Worm (Caenorhabditis elegans) whole organism, L1 larva: ENCODE results near the gene sem-5.

Source experiments
- C34B4.2 ChIP-seq: sonication (generic microtip); optimal IDR thresholded peaks from 2 replicates; lab custom pipeline; 2017; ENCODE audit warnings: mild to moderate bottlenecking, missing genetic modification characterization, missing compliant biosample characterization
- F16B12.6 ChIP-seq: fragments of 150-350 bp; optimal IDR thresholded peaks from 2 replicates; lab custom pipeline; 2014; ENCODE audit warnings: missing biosample characterization, missing genetic modification characterization
- aha-1 ChIP-seq: fragments of 150-350 bp; optimal IDR thresholded peaks from 2 replicates; lab custom pipeline; 2014; ENCODE audit warnings: missing biosample characterization, missing genetic modification characterization
- alr-1 ChIP-seq: fragments of 200-800 bp; sonication (Bioruptor generic); optimal IDR thresholded peaks from 2 replicates; lab custom pipeline; 2018; ENCODE audit warnings: borderline replicate concordance, mild to moderate bottlenecking, missing genetic modification characterization, missing compliant biosample characterization
- blmp-1 ChIP-seq: fragments of 150-350 bp; optimal IDR thresholded peaks from 2 replicates; lab custom pipeline; 2014; ENCODE audit warnings: missing biosample characterization, missing genetic modification characterization
- ceh-8 ChIP-seq: fragments of 200-800 bp; sonication (Bioruptor generic); optimal IDR thresholded peaks from 2 replicates; lab custom pipeline; 2018; ENCODE audit warnings: mild to moderate bottlenecking, missing genetic modification characterization, moderate library complexity, missing compliant biosample characterization
- ceh-82 ChIP-seq, 3 experiments: fragments of 150-350 bp in 1 of 3; sonication (generic microtip) in 2 of 3; optimal IDR thresholded peaks; 2 replicates each; lab custom pipeline; 2014 to 2017; ENCODE audit warnings: missing biosample characterization in 3 of 3, missing genetic modification characterization in 3 of 3
- ceh-88 ChIP-seq: fragments of 200-800 bp; sonication (Bioruptor generic); IDR thresholded peaks from 2 replicates; pipeline ENCODE4 v1.3.6; 2022; ENCODE audit warnings: missing genetic modification characterization, missing compliant biosample characterization
- dsc-1 ChIP-seq: sonication (generic microtip); optimal IDR thresholded peaks from 2 replicates; lab custom pipeline; 2016; ENCODE audit warnings: mild to moderate bottlenecking, missing genetic modification characterization, missing compliant biosample characterization
- efl-1 ChIP-seq, 4 experiments: fragments of 150-350 bp; optimal IDR thresholded peaks in 3 of 4; peaks in 1 of 4; 1 replicate in 1 of 4; 2 replicates in 3 of 4; lab custom pipeline; 2014; ENCODE audit warnings: missing biosample characterization in 2 of 4, missing genetic modification characterization in 2 of 4, missing genetic modification reagents in 2 of 4
- efl-3 ChIP-seq: fragments of 200-800 bp; sonication (Bioruptor generic); optimal IDR thresholded peaks from 2 replicates; lab custom pipeline; 2018; ENCODE audit warnings: mild to moderate bottlenecking, missing genetic modification characterization, missing compliant biosample characterization
- egl-13 ChIP-seq: sonication (generic microtip); optimal IDR thresholded peaks from 2 replicates; lab custom pipeline; 2016; ENCODE audit warnings: missing genotype, missing genetic modification reagents, missing genetic modification characterization, missing compliant biosample characterization
- egl-27 ChIP-seq, 2 experiments: fragments of 150-350 bp in 1 of 2; sonication (generic microtip); optimal IDR thresholded peaks; 3 replicates each; lab custom pipeline; 2017 to 2018; ENCODE audit warnings: missing biosample characterization in 2 of 2, missing genetic modification characterization in 2 of 2, missing genetic modification reagents in 2 of 2
- elt-2 ChIP-seq: sonication (generic microtip); optimal IDR thresholded peaks from 2 replicates; lab custom pipeline; 2016; ENCODE audit warnings: missing genetic modification characterization, mild to moderate bottlenecking, inconsistent platforms, missing compliant biosample characterization, missing genetic modification reagents
- elt-3 ChIP-seq, 6 experiments: fragments of 150-350 bp in 1 of 6; sonication (generic microtip); optimal IDR thresholded peaks; 2 replicates each; lab custom pipeline; 2017 to 2018; ENCODE audit warnings: missing biosample characterization in 6 of 6, missing genetic modification characterization in 6 of 6, inconsistent platforms in 1 of 6
- fkh-10 ChIP-seq: sonication (generic microtip); optimal IDR thresholded peaks from 2 replicates; lab custom pipeline; 2017; ENCODE audit warnings: missing biosample characterization, missing genetic modification reagents, missing genetic modification characterization
- fkh-4 ChIP-seq: sonication (generic microtip); optimal IDR thresholded peaks from 2 replicates; lab custom pipeline; 2016; ENCODE audit warnings: missing compliant biosample characterization, missing genetic modification characterization, borderline replicate concordance
- fkh-8 ChIP-seq: sonication (generic microtip); optimal IDR thresholded peaks from 2 replicates; lab custom pipeline; 2016; ENCODE audit warnings: mild to moderate bottlenecking, missing genetic modification characterization, missing compliant biosample characterization
- fos-1 ChIP-seq: fragments of 150-350 bp; optimal IDR thresholded peaks from 2 replicates; lab custom pipeline; 2014; ENCODE audit warnings: missing biosample characterization, missing genetic modification characterization
- hlh-4 ChIP-seq: sonication (generic microtip); optimal IDR thresholded peaks from 2 replicates; lab custom pipeline; 2016; ENCODE audit warnings: mild to moderate bottlenecking, missing genetic modification characterization, missing compliant biosample characterization
- irx-1 ChIP-seq: sonication (generic microtip); optimal IDR thresholded peaks from 2 replicates; lab custom pipeline; 2016; ENCODE audit warnings: missing genetic modification characterization, missing compliant biosample characterization
- isw-1 ChIP-seq: fragments of 200-800 bp; sonication (Bioruptor generic); IDR thresholded peaks from 2 replicates; pipeline ENCODE4 v1.3.6; 2022; ENCODE audit warnings: missing genetic modification characterization, missing compliant biosample characterization
- jun-1 ChIP-seq: fragments of 150-350 bp; optimal IDR thresholded peaks from 2 replicates; lab custom pipeline; 2014; ENCODE audit warnings: missing biosample characterization, missing genetic modification reagents, missing genetic modification characterization
- lin-39 ChIP-seq: fragments of 150-350 bp; optimal IDR thresholded peaks from 2 replicates; lab custom pipeline; 2014; ENCODE audit warnings: missing biosample characterization, missing genetic modification reagents, missing genetic modification characterization
- lir-3 ChIP-seq: sonication (generic microtip); optimal IDR thresholded peaks from 2 replicates; lab custom pipeline; 2016; ENCODE audit warnings: mild to moderate bottlenecking, missing genetic modification characterization, moderate library complexity, missing compliant biosample characterization; ENCODE audit not compliant: poor library complexity
- lsy-2 ChIP-seq, 2 experiments: fragments of 150-350 bp; optimal IDR thresholded peaks; 2 replicates each; lab custom pipeline; 2014; ENCODE audit warnings: missing biosample characterization in 2 of 2, missing genetic modification characterization in 2 of 2
- mab-9 ChIP-seq: fragments of 200-800 bp; sonication (Bioruptor generic); IDR thresholded peaks from 2 replicates; pipeline ENCODE4 v1.3.6; 2022; ENCODE audit warnings: missing genetic modification reagents, missing genetic modification characterization, missing compliant biosample characterization
- mdl-1 ChIP-seq, 2 experiments: fragments of 150-350 bp; optimal IDR thresholded peaks; 2 replicates each; lab custom pipeline; 2014 to 2017; ENCODE audit warnings: missing biosample characterization in 2 of 2, missing genetic modification characterization in 2 of 2, inconsistent platforms in 1 of 2
- mef-2 ChIP-seq: fragments of 150-350 bp; optimal IDR thresholded peaks from 2 replicates; lab custom pipeline; 2014; ENCODE audit warnings: missing biosample characterization, missing genetic modification characterization
- nhr-12 ChIP-seq: sonication (generic microtip); optimal IDR thresholded peaks from 2 replicates; lab custom pipeline; 2017; ENCODE audit warnings: missing biosample characterization, missing genetic modification characterization
- nhr-237 ChIP-seq: fragments of 150-350 bp; optimal IDR thresholded peaks from 2 replicates; lab custom pipeline; 2014; ENCODE audit warnings: missing biosample characterization, missing genetic modification characterization
- nhr-85 ChIP-seq: sonication (generic microtip); peaks from one replicate; lab custom pipeline; 2016; ENCODE audit warnings: missing genetic modification characterization, inconsistent platforms, missing compliant biosample characterization
- nhr-90 ChIP-seq: sonication (generic microtip); optimal IDR thresholded peaks from 2 replicates; lab custom pipeline; 2016; ENCODE audit warnings: mild to moderate bottlenecking, missing genetic modification characterization, missing compliant biosample characterization; ENCODE audit not compliant: poor library complexity
- pax-3 ChIP-seq: fragments of 200-800 bp; sonication (Bioruptor generic); optimal IDR thresholded peaks from 2 replicates; lab custom pipeline; 2018; ENCODE audit warnings: mild to moderate bottlenecking, missing genetic modification characterization, moderate library complexity, missing compliant biosample characterization
- pqm-1 ChIP-seq: sonication (generic microtip); optimal IDR thresholded peaks from 3 replicates; lab custom pipeline; 2017; ENCODE audit warnings: missing biosample characterization, missing genetic modification characterization
- skn-1 ChIP-seq: fragments of 150-350 bp; optimal IDR thresholded peaks from 2 replicates; lab custom pipeline; 2014; ENCODE audit warnings: missing biosample characterization, missing genetic modification characterization
- snpc-4 ChIP-seq: fragments of 150-350 bp; optimal IDR thresholded peaks from 2 replicates; lab custom pipeline; 2014; ENCODE audit warnings: missing biosample characterization, missing genetic modification characterization
- snu-23 ChIP-seq: sonication (generic microtip); optimal IDR thresholded peaks from 2 replicates; lab custom pipeline; 2016; ENCODE audit warnings: missing genetic modification characterization, missing compliant biosample characterization
- sox-4 ChIP-seq: sonication (generic microtip); optimal IDR thresholded peaks from 2 replicates; lab custom pipeline; 2016; ENCODE audit warnings: missing genetic modification characterization, missing compliant biosample characterization
- sptf-1 ChIP-seq: fragments of 150-350 bp; optimal IDR thresholded peaks from 2 replicates; lab custom pipeline; 2014; ENCODE audit warnings: missing biosample characterization, missing genetic modification characterization
- swsn-7 ChIP-seq: sonication (generic microtip); optimal IDR thresholded peaks from 2 replicates; lab custom pipeline; 2016; ENCODE audit warnings: missing genetic modification characterization, missing compliant biosample characterization
- tbx-2 ChIP-seq: sonication (generic microtip); optimal IDR thresholded peaks from 2 replicates; lab custom pipeline; 2016; ENCODE audit warnings: missing genetic modification characterization, missing compliant biosample characterization
- tlp-1 ChIP-seq: fragments of 150-350 bp; optimal IDR thresholded peaks from 2 replicates; lab custom pipeline; 2014; ENCODE audit warnings: missing biosample characterization, missing genetic modification characterization
- unc-30 ChIP-seq: sonication (generic microtip); optimal IDR thresholded peaks from 2 replicates; lab custom pipeline; 2017; ENCODE audit warnings: missing biosample characterization, missing genetic modification characterization
- unc-62 ChIP-seq: fragments of 150-350 bp; optimal IDR thresholded peaks from 2 replicates; lab custom pipeline; 2014; ENCODE audit warnings: missing biosample characterization, missing genetic modification reagents, missing genetic modification characterization
- unc-86 ChIP-seq: sonication (generic microtip); optimal IDR thresholded peaks from 2 replicates; lab custom pipeline; 2016; ENCODE audit warnings: missing genetic modification characterization, missing compliant biosample characterization
- unc-98 ChIP-seq: fragments of 200-800 bp; sonication (Bioruptor generic); IDR thresholded peaks from 2 replicates; pipeline ENCODE4 v1.3.6; 2022; ENCODE audit warnings: missing genetic modification characterization, missing compliant biosample characterization
- vab-15 ChIP-seq: sonication (generic microtip); optimal IDR thresholded peaks from 2 replicates; lab custom pipeline; 2017; ENCODE audit warnings: missing genotype, mild to moderate bottlenecking, missing genetic modification characterization, missing compliant biosample characterization
- zag-1 ChIP-seq: fragments of 150-350 bp; optimal IDR thresholded peaks from 2 replicates; lab custom pipeline; 2014; ENCODE audit warnings: missing biosample characterization, missing genetic modification characterization
- zip-4 ChIP-seq: fragments of 200-800 bp; sonication (Bioruptor generic); optimal IDR thresholded peaks from 2 replicates; lab custom pipeline; 2018; ENCODE audit warnings: mild to moderate bottlenecking, missing genetic modification characterization, moderate library complexity, missing compliant biosample characterization
- ztf-4 ChIP-seq: fragments of 150-350 bp; optimal IDR thresholded peaks from 2 replicates; lab custom pipeline; 2014; ENCODE audit warnings: missing biosample characterization, missing genetic modification characterization

The sem-5 gene

DNA sequence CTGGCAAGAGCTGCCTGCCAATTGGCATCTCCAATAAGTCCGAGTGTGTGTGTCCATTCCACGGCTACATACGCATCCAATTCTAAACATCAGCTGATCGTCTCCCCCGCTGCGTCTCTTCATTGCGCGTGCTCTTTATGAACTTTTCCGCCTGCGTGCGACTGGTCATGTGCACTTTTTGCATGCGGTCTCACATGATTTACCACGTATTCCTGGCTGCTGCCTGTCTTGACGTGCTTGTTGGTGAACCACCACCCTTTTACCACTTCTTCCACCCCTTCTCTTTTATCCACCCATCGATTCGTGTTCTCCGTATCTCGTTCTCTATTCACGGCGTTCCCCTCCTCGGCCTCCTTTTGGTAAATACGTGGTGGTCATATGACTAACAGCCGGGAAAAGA, 9.9 kb downstream of the sem-5 start (continued):
- TF ChIP-seq lin-39 (tag; lab: Kevin White, UChicago) = peak; percentile 64
- TF ChIP-seq ceh-8 (GFP tag; lab: Kevin White, UChicago) = peak; percentile 72
- TF ChIP-seq hlh-4 (tag; lab: Kevin White, UChicago) = peak; percentile 33
- no peak for TF ChIP-seq sptf-1
- peak; percentile 70 for TF ChIP-seq lir-3 (tag; lab: Kevin White, UChicago)
- TF ChIP-seq alr-1 (tag; lab: Kevin White, UChicago) = no peak
- peak; percentile 65 for TF ChIP-seq aha-1 (tag; lab: Kevin White, UChicago)
- no peak for TF ChIP-seq nhr-237 (tag; lab: Kevin White, UChicago)
- TF ChIP-seq ceh-88 (GFP tag; lab: Robert Waterston, UW) = peak; percentile 68
- peak; percentile 66 to 83 for TF ChIP-seq efl-1 (optimal IDR thresholded peaks at IDR 0.05; lab: Kevin White, UChicago)
- peak; percentile 66 to 94 for TF ChIP-seq efl-1 (GFP tag; optimal IDR thresholded peaks at IDR 0.05 in 1 of 2; lab: Kevin White, UChicago)
- TF ChIP-seq isw-1 (GFP tag; lab: Robert Waterston, UW) = peak; percentile 83
- TF ChIP-seq mef-2 (tag; lab: Kevin White, UChicago) = peak; percentile 18
- TF ChIP-seq nhr-85 (tag; lab: Kevin White, UChicago) = peak; percentile 93
- no peak for TF ChIP-seq pqm-1
- peak; percentile 71 for TF ChIP-seq snpc-4 (tag; lab: Kevin White, UChicago)
- TF ChIP-seq egl-27 (tag; optimal IDR thresholded peaks at IDR 0.05; lab: Kevin White, UChicago) = no peak
- peak; percentile 90 for TF ChIP-seq vab-15 (tag; lab: Kevin White, UChicago)
- TF ChIP-seq skn-1 (tag; lab: Kevin White, UChicago) = peak; percentile 71
- peak; percentile 82 for TF ChIP-seq jun-1 (tag; lab: Kevin White, UChicago)
- peak; percentile 91 for TF ChIP-seq swsn-7
- TF ChIP-seq zag-1 (tag; lab: Kevin White, UChicago) = no peak
- TF ChIP-seq blmp-1 (tag; lab: Kevin White, UChicago) = peak; percentile 60
- TF ChIP-seq fkh-10 = peak; percentile 57
- no peak for TF ChIP-seq nhr-12
- TF ChIP-seq mdl-1 (tag; optimal IDR thresholded peaks at IDR 0.05; lab: Kevin White, UChicago) = peak in 1 of 2 experiments; percentile 97
- TF ChIP-seq snu-23 (GFP tag; lab: Kevin White, UChicago) = peak; percentile 94
- TF ChIP-seq egl-13 (tag; lab: Kevin White, UChicago) = peak; percentile 92
- TF ChIP-seq pax-3 (tag; lab: Kevin White, UChicago) = peak; percentile 91
- TF ChIP-seq elt-3 (tag; optimal IDR thresholded peaks at IDR 0.05; lab: Kevin White, UChicago) = peak in 1 of 6 experiments; percentile 55
- TF ChIP-seq zip-4 (GFP tag; lab: Kevin White, UChicago) = peak; percentile 11
- TF ChIP-seq tbx-2 = peak; percentile 95
- TF ChIP-seq ceh-82 (tag; optimal IDR thresholded peaks at IDR 0.05; lab: Kevin White, UChicago) = peak; percentile 44 to 80 (median 75)
- no peak for TF ChIP-seq unc-62
- peak; percentile 83 for TF ChIP-seq lsy-2 (tag; optimal IDR thresholded peaks at IDR 0.05; lab: Kevin White, UChicago)
- TF ChIP-seq fkh-4 = peak; percentile 41
- TF ChIP-seq nhr-90 (tag; lab: Kevin White, UChicago) = peak; percentile 75
- peak; percentile 97 for TF ChIP-seq unc-86
- no peak for TF ChIP-seq unc-30 (tag; lab: Kevin White, UChicago)
- peak; percentile 81 for TF ChIP-seq ztf-4 (tag; lab: Kevin White, UChicago)
- TF ChIP-seq fos-1 (tag; lab: Kevin White, UChicago) = peak; percentile 48
- peak; percentile 98 for TF ChIP-seq dsc-1 (tag; lab: Kevin White, UChicago)
- TF ChIP-seq F16B12.6 (tag; lab: Kevin White, UChicago) = peak; percentile 9
- TF ChIP-seq efl-3 (GFP tag; lab: Kevin White, UChicago) = no peak
- no peak for TF ChIP-seq C34B4.2
- TF ChIP-seq mab-9 (GFP tag; lab: Robert Waterston, UW) = peak; percentile 83; the same call in 1 of the 2 replicates
- TF ChIP-seq unc-98 (GFP tag; lab: Robert Waterston, UW) = no peak
- peak; percentile 81 for TF ChIP-seq irx-1 (tag; lab: Kevin White, UChicago)
- peak; percentile 69 for TF ChIP-seq elt-2
- no peak for TF ChIP-seq tlp-1
- peak; percentile 88 for TF ChIP-seq sox-4 (tag; lab: Kevin White, UChicago)
- peak; percentile 99 for TF ChIP-seq fkh-8 (tag; lab: Kevin White, UChicago)
